Fruit fly (Drosophila melanogaster) whole organism, embryonic: Measurements from ENCODE around the gene CG13457.
A peak's percentile ranks its signal among the peaks of the same experiment; 100 is the strongest.

Experiments used
- CG10267 ChIP-seq: fragments of 200-800 bp; sonication (Bioruptor generic); optimal IDR thresholded peaks from 2 replicates; lab custom pipeline; 2018; ENCODE audit warnings: missing biosample characterization, mild to moderate bottlenecking, missing genetic modification characterization, moderate library complexity
- CG10654 ChIP-seq: fragments of 200-800 bp; sonication (Bioruptor generic); optimal IDR thresholded peaks from 2 replicates; lab custom pipeline; 2016; ENCODE audit warnings: missing biosample characterization, missing genetic modification characterization
- CG10959 ChIP-seq: fragments of 200-800 bp; sonication (Bioruptor generic); IDR thresholded peaks from 2 replicates; pipeline ENCODE4 v1.3.6; 2022; ENCODE audit warnings: missing biosample characterization, missing genetic modification characterization
- CG12391 ChIP-seq: fragments of 200-800 bp; sonication (Bioruptor generic); optimal IDR thresholded peaks from 3 replicates; lab custom pipeline; 2018; ENCODE audit warnings: missing biosample characterization, mild to moderate bottlenecking, missing genetic modification characterization, moderate library complexity
- CG12659 ChIP-seq: fragments of 200-800 bp; sonication (Bioruptor generic); optimal IDR thresholded peaks from 3 replicates; lab custom pipeline; 2017; ENCODE audit warnings: mild to moderate bottlenecking, missing biosample characterization, missing genetic modification reagents, missing genetic modification characterization
- CG13624 ChIP-seq: fragments of 200-800 bp; sonication (Bioruptor generic); optimal IDR thresholded peaks from 2 replicates; lab custom pipeline; 2016; ENCODE audit warnings: missing biosample characterization, missing genetic modification characterization
- CG1602 ChIP-seq: fragments of 200-800 bp; sonication (Bioruptor generic); optimal IDR thresholded peaks from 3 replicates; lab custom pipeline; 2016; ENCODE audit warnings: missing biosample characterization, missing genetic modification characterization
- CG18599 ChIP-seq: fragments of 200-800 bp; sonication (Bioruptor generic); optimal IDR thresholded peaks from 3 replicates; lab custom pipeline; 2017; ENCODE audit warnings: missing biosample characterization, missing genetic modification characterization, mild to moderate bottlenecking, moderate library complexity, missing genetic modification reagents
- CG2875 ChIP-seq: fragments of 200-800 bp; sonication (Bioruptor generic); optimal IDR thresholded peaks from 2 replicates; lab custom pipeline; 2017; ENCODE audit warnings: missing biosample characterization, mild to moderate bottlenecking, missing genetic modification characterization, missing genetic modification reagents
- CG30020 ChIP-seq: fragments of 200-800 bp; optimal IDR thresholded peaks from 2 replicates; lab custom pipeline; 2019; ENCODE audit warnings: missing biosample characterization, mild to moderate bottlenecking, missing genetic modification characterization, moderate library complexity
- CG31388 ChIP-seq: fragments of 200-800 bp; sonication (Bioruptor generic); optimal IDR thresholded peaks from 2 replicates; lab custom pipeline; 2016; ENCODE audit warnings: missing biosample characterization, missing genetic modification characterization
- CrebB ChIP-seq: fragments of 200-800 bp; sonication (Bioruptor generic); optimal IDR thresholded peaks from 3 replicates; lab custom pipeline; 2018; ENCODE audit warnings: missing biosample characterization, mild to moderate bottlenecking, missing genetic modification characterization
- Deaf1 ChIP-seq: fragments of 200-800 bp; optimal IDR thresholded peaks from 3 replicates; lab custom pipeline; 2019; ENCODE audit warnings: missing biosample characterization, mild to moderate bottlenecking, missing genetic modification characterization, moderate library complexity
- Doc3 ChIP-seq: fragments of 200-800 bp; sonication (Bioruptor generic); IDR thresholded peaks from 3 replicates; pipeline ENCODE4 v1.3.6; 2022; ENCODE audit warnings: missing biosample characterization, missing genetic modification characterization; ENCODE audit not compliant: partially characterized antibody
- Dp ChIP-seq: fragments of 200-800 bp; sonication (Bioruptor generic); optimal IDR thresholded peaks from 2 replicates; lab custom pipeline; 2018; ENCODE audit warnings: missing biosample characterization, mild to moderate bottlenecking, missing genetic modification characterization, moderate library complexity
- Ets65A ChIP-seq: fragments of 200-800 bp; sonication (Bioruptor generic); peaks from one replicate; lab custom pipeline; 2016; ENCODE audit warnings: missing biosample characterization, missing genetic modification characterization
- Kr ChIP-seq: fragments of 200-800 bp; sonication (Bioruptor generic); optimal IDR thresholded peaks from 2 replicates; lab custom pipeline; 2017; ENCODE audit warnings: missing biosample characterization, mild to moderate bottlenecking, missing genetic modification characterization
- Lhr ChIP-seq: fragments of 200-800 bp; sonication (Bioruptor generic); optimal IDR thresholded peaks from 3 replicates; lab custom pipeline; 2017; ENCODE audit warnings: mild to moderate bottlenecking, missing biosample characterization, missing genetic modification reagents, missing genetic modification characterization
- MESR4 ChIP-seq: fragments of 200-800 bp; sonication (Bioruptor generic); optimal IDR thresholded peaks from 2 replicates; lab custom pipeline; 2018; ENCODE audit warnings: missing biosample characterization, mild to moderate bottlenecking, missing genetic modification characterization, moderate library complexity
- Max ChIP-seq: fragments of 200-800 bp; sonication (Bioruptor generic); optimal IDR thresholded peaks from 2 replicates; lab custom pipeline; 2016; ENCODE audit warnings: missing biosample characterization, mild to moderate bottlenecking, missing genetic modification characterization
- Mrtf ChIP-seq: fragments of 200-800 bp; sonication (Bioruptor generic); IDR thresholded peaks from 3 replicates; pipeline ENCODE4 v1.3.6; 2022; ENCODE audit warnings: missing biosample characterization, missing genetic modification characterization
- Neu2 ChIP-seq: fragments of 200-800 bp; sonication (Bioruptor generic); optimal IDR thresholded peaks from 3 replicates; lab custom pipeline; 2016; ENCODE audit warnings: missing biosample characterization, missing genetic modification characterization, borderline replicate concordance
- PHDP ChIP-seq: fragments of 200-800 bp; sonication (Bioruptor generic); optimal IDR thresholded peaks from 3 replicates; lab custom pipeline; 2018; ENCODE audit warnings: missing biosample characterization, mild to moderate bottlenecking, missing genetic modification characterization, moderate library complexity
- ara ChIP-seq: fragments of 200-800 bp; sonication (Bioruptor generic); IDR thresholded peaks from 2 replicates; pipeline ENCODE4 v1.3.6; 2022; ENCODE audit warnings: missing biosample characterization, missing genetic modification characterization
- bigmax ChIP-seq: fragments of 200-800 bp; sonication (Bioruptor generic); optimal IDR thresholded peaks from 2 replicates; lab custom pipeline; 2018; ENCODE audit warnings: missing biosample characterization, mild to moderate bottlenecking, missing genetic modification characterization
- chinmo ChIP-seq: fragments of 200-800 bp; sonication (Bioruptor generic); IDR thresholded peaks from 4 replicates; pipeline ENCODE4 v1.3.6; 2022; ENCODE audit warnings: missing biosample characterization, missing genetic modification characterization; ENCODE audit not compliant: partially characterized antibody
- da ChIP-seq: fragments of 200-800 bp; sonication (Bioruptor generic); optimal IDR thresholded peaks from 2 replicates; lab custom pipeline; 2016; ENCODE audit warnings: missing biosample characterization, missing genetic modification characterization
- dati ChIP-seq: fragments of 200-800 bp; sonication (Bioruptor generic); IDR thresholded peaks from 2 replicates; pipeline ENCODE4 v1.3.6; 2022; ENCODE audit warnings: missing biosample characterization, missing genetic modification characterization
- ems ChIP-seq: fragments of 200-800 bp; sonication (Bioruptor generic); optimal IDR thresholded peaks from 3 replicates; lab custom pipeline; 2016; ENCODE audit warnings: missing biosample characterization, missing genetic modification characterization
- eve ChIP-seq, 2 experiments: fragments of >200 bp; optimal IDR thresholded peaks; 2 replicates each; lab custom pipeline; 2017; ENCODE audit warnings: missing biosample characterization in 2 of 2, missing genetic modification characterization in 2 of 2
- ftz-f1 ChIP-seq: fragments of 200-800 bp; sonication (Bioruptor generic); optimal IDR thresholded peaks from 2 replicates; lab custom pipeline; 2016; ENCODE audit warnings: missing biosample characterization, missing genetic modification characterization
- grn ChIP-seq: fragments of 200-800 bp; sonication (Bioruptor generic); optimal IDR thresholded peaks from 3 replicates; lab custom pipeline; 2017; ENCODE audit warnings: missing biosample characterization, missing genetic modification characterization
- gsb-n ChIP-seq: fragments of 200-800 bp; sonication (Bioruptor generic); optimal IDR thresholded peaks from 3 replicates; lab custom pipeline; 2018; ENCODE audit warnings: missing biosample characterization, mild to moderate bottlenecking, missing genetic modification characterization
- jigr1 ChIP-seq: fragments of 200-800 bp; sonication (Bioruptor generic); IDR thresholded peaks from 3 replicates; pipeline ENCODE4 v1.3.6; 2022; ENCODE audit warnings: missing biosample characterization, missing genetic modification characterization
- kah ChIP-seq: fragments of 200-800 bp; sonication (Bioruptor generic); optimal IDR thresholded peaks from 2 replicates; lab custom pipeline; 2018; ENCODE audit warnings: missing biosample characterization, mild to moderate bottlenecking, missing genetic modification characterization
- kni ChIP-seq: fragments of 200-800 bp; sonication (Bioruptor generic); optimal IDR thresholded peaks from 3 replicates; lab custom pipeline; 2017; ENCODE audit warnings: mild to moderate bottlenecking, missing biosample characterization, missing genetic modification reagents, missing genetic modification characterization
- lola ChIP-seq, 3 experiments: fragments of >200 bp in 2 of 3; fragments of 200-800 bp in 1 of 3; sonication (Bioruptor generic) in 1 of 3; optimal IDR thresholded peaks; 2 replicates each; lab custom pipeline; 2017 to 2019; ENCODE audit warnings: missing biosample characterization in 3 of 3, missing genetic modification characterization in 3 of 3, mild to moderate bottlenecking in 1 of 3, moderate library complexity in 1 of 3
- mirr ChIP-seq: fragments of 200-800 bp; sonication (Bioruptor generic); optimal IDR thresholded peaks from 3 replicates; lab custom pipeline; 2018; ENCODE audit warnings: missing biosample characterization, mild to moderate bottlenecking, missing genetic modification characterization
- ranshi ChIP-seq: fragments of 200-800 bp; sonication (Bioruptor generic); IDR thresholded peaks from 2 replicates; pipeline ENCODE4 v1.3.6; 2022; ENCODE audit warnings: missing biosample characterization, missing genetic modification characterization
- row ChIP-seq: fragments of 200-800 bp; sonication (Bioruptor generic); IDR thresholded peaks from 3 replicates; pipeline ENCODE4 v1.3.6; 2022; ENCODE audit warnings: missing biosample characterization, missing genetic modification characterization
- sd ChIP-seq: fragments of 200-800 bp; sonication (Bioruptor generic); optimal IDR thresholded peaks from 3 replicates; lab custom pipeline; 2018; ENCODE audit warnings: missing biosample characterization, mild to moderate bottlenecking, missing genetic modification characterization, moderate library complexity
- sens ChIP-seq: fragments of 200-800 bp; sonication (Bioruptor generic); peaks from one replicate; lab custom pipeline; 2016; ENCODE audit warnings: missing biosample characterization, missing genetic modification characterization
- sens-2 ChIP-seq: fragments of 200-800 bp; sonication (Bioruptor generic); IDR thresholded peaks from 2 replicates; pipeline ENCODE4 v1.3.6; 2022; ENCODE audit warnings: missing biosample characterization, missing genetic modification characterization
- stwl ChIP-seq: fragments of 200-800 bp; sonication (Bioruptor generic); optimal IDR thresholded peaks from 3 replicates; lab custom pipeline; 2018; ENCODE audit warnings: missing biosample characterization, mild to moderate bottlenecking, missing genetic modification characterization, moderate library complexity
- trem ChIP-seq: fragments of 200-800 bp; optimal IDR thresholded peaks from 3 replicates; lab custom pipeline; 2019; ENCODE audit warnings: missing biosample characterization, mild to moderate bottlenecking, missing genetic modification characterization, moderate library complexity
- ttk ChIP-seq: fragments of 200-800 bp; sonication (Bioruptor generic); IDR thresholded peaks from 2 replicates; pipeline ENCODE4 v2.1.2; 2022; ENCODE audit warnings: missing biosample characterization, missing genetic modification characterization
- unpg ChIP-seq: fragments of 200-800 bp; sonication (Bioruptor generic); optimal IDR thresholded peaks from 3 replicates; lab custom pipeline; 2018; ENCODE audit warnings: missing biosample characterization, mild to moderate bottlenecking, missing genetic modification characterization, moderate library complexity
- wdn ChIP-seq: fragments of 200-800 bp; sonication (Bioruptor generic); IDR thresholded peaks from 2 replicates; pipeline ENCODE4 v1.3.6; 2022; ENCODE audit warnings: missing biosample characterization, missing genetic modification characterization

The CG13457 gene

DNA sequence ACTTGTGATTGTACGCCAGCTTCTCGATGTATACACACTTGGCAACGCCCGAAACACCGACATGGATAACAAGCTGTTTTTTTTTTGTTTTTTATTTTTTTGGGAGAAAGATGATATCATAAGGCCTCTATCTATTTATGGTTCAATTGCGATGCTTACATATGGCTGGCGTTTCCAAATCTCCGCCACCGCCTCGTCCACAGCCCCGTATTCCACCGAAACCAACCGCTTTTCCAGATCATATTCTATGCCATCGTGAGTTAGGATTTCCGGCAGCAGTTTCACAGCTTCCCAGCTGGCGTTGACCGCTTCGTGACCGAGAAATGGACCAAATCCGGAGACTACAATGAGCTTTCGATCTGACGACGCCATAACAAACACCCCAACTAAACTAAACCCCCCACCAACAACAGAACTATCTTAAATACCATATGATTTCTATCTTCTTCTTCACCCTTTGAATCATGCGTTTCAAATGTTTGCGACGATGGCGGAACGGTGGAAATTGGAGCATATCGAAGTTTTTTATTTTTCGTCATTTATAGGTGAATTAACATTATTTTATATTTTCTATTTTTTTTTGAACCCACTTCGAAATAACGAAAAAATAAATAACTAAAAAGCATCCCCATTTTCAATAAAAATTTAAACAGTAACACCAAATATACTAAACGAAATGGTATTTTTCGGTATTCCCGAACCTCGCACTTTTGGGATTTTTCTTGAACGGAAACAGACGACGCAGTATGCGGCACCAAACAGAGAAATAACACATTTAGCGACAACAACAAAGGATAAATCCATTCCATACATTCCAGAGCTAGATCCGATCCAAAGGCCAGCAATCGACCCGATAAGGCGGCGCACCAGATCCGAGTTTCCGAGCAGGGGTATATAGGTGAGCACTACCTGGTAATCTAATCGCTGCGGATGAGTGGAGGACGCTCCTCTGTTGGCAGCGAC, 12.7 kb upstream of the CG13457 start, which contains the start of the genes CG32147 and Pex3 (continued):
- TF ChIP-seq Dp (GFP tag; lab: Kevin White, UChicago) (peak; percentile 53), MESR4 (peak; percentile 82), Kr (GFP tag; lab: Kevin White, UChicago) (no peak), bigmax (peak; percentile 3), unpg (GFP tag; lab: Kevin White, UChicago) (no peak), kah (GFP tag; lab: Kevin White, UChicago) (no peak), PHDP (peak; percentile 17), sens-2 (GFP tag; lab: Robert Waterston, UW) (no peak), dati (GFP tag; lab: Robert Waterston, UW) (no peak), ara (GFP tag; lab: Robert Waterston, UW) (no peak), ems (GFP tag; lab: Kevin White, UChicago) (no peak), CG31388 (GFP tag; lab: Kevin White, UChicago) (no peak), trem (tag; lab: Kevin White, UChicago) (peak; percentile 66), grn (peak; percentile 49), ftz-f1 (GFP tag; lab: Kevin White, UChicago) (no peak), Ets65A (no peak), CG10959 (GFP tag; lab: Robert Waterston, UW) (no peak), Max (GFP tag; lab: Kevin White, UChicago) (peak; percentile 22), jigr1 (GFP tag; lab: Robert Waterston, UW) (no peak), mirr (GFP tag; lab: Kevin White, UChicago) (peak; percentile 9), Deaf1 (tag; lab: Kevin White, UChicago) (peak; percentile 32), Lhr (peak; percentile 56), CG18599 (GFP tag; lab: Kevin White, UChicago) (no peak), CG1602 (GFP tag; lab: Kevin White, UChicago) (no peak), CG10267 (tag; lab: Kevin White, UChicago) (peak; percentile 59), kni (peak; percentile 25), CG30020 (peak; percentile 88), CrebB (tag; lab: Kevin White, UChicago) (no peak), CG12659 (GFP tag; lab: Kevin White, UChicago) (peak; percentile 81), chinmo (0 out of 4 replicates have a peak, but pooled peaks have one; percentile 26), Neu2 (GFP tag; lab: Kevin White, UChicago) (no peak), gsb-n (peak; percentile 27), sd (tag; lab: Kevin White, UChicago) (peak; percentile 83), row (peak; percentile 62), lola (GFP tag; optimal IDR thresholded peaks at IDR 0.05; lab: Kevin White, UChicago) (peak in 1 of 3 experiments; percentile 9), CG12391 (tag; lab: Kevin White, UChicago) (peak; percentile 48), eve (GFP tag; optimal IDR thresholded peaks at IDR 0.05; lab: Kevin White, UChicago) (no peak), CG10654 (GFP tag; lab: Kevin White, UChicago) (no peak), CG2875 (GFP tag; lab: Kevin White, UChicago) (peak; percentile 2), stwl (tag; lab: Kevin White, UChicago) (peak; percentile 72), ttk (no peak), da (no peak), CG13624 (peak; percentile 10), Doc3 (no peak), sens (GFP tag; lab: Kevin White, UChicago) (peak; percentile 69), wdn (GFP tag; lab: Robert Waterston, UW) (no peak), Mrtf (GFP tag; lab: Robert Waterston, UW) (no peak), ranshi (GFP tag; lab: Robert Waterston, UW) (no peak)
